Fruit fly (Drosophila melanogaster) whole organism, prepupa: ENCODE results near the gene CG13857.

Experiments used
- Blimp-1 ChIP-seq: fragments of 200-800 bp; sonication (Bioruptor generic); optimal IDR thresholded peaks from 3 replicates; lab custom pipeline; 2017; ENCODE audit warnings: missing biosample characterization, missing genetic modification characterization, mild to moderate bottlenecking, moderate library complexity, missing genetic modification reagents
- CG10631 ChIP-seq: fragments of 200-800 bp; sonication (Bioruptor generic); optimal IDR thresholded peaks from 2 replicates; lab custom pipeline; 2016; ENCODE audit warnings: missing biosample characterization, missing genetic modification characterization
- CG10669 ChIP-seq: fragments of 200-800 bp; sonication (Bioruptor generic); optimal IDR thresholded peaks from 3 replicates; lab custom pipeline; 2018; ENCODE audit warnings: missing biosample characterization, mild to moderate bottlenecking, missing genetic modification characterization, moderate library complexity
- CG11294 ChIP-seq: fragments of 200-800 bp; sonication (Bioruptor generic); IDR thresholded peaks from 2 replicates; pipeline ENCODE4 v1.3.6; 2022; ENCODE audit warnings: missing biosample characterization, missing genetic modification characterization
- CG11762 ChIP-seq: fragments of 200-800 bp; sonication (Bioruptor generic); optimal IDR thresholded peaks from 3 replicates; lab custom pipeline; 2016; ENCODE audit warnings: missing biosample characterization, missing genetic modification characterization; ENCODE audit not compliant: insufficient read depth
- CG1621 ChIP-seq: fragments of 200-800 bp; sonication (Bioruptor generic); optimal IDR thresholded peaks from 3 replicates; lab custom pipeline; 2018; ENCODE audit warnings: missing biosample characterization, mild to moderate bottlenecking, missing genetic modification characterization
- CG16779 ChIP-seq: fragments of 200-800 bp; sonication (Bioruptor generic); optimal IDR thresholded peaks from 3 replicates; lab custom pipeline; 2017; ENCODE audit warnings: missing biosample characterization, mild to moderate bottlenecking, missing genetic modification characterization
- CG31627 ChIP-seq: fragments of 200-800 bp; sonication (Bioruptor generic); optimal IDR thresholded peaks from 3 replicates; lab custom pipeline; 2016; ENCODE audit warnings: missing biosample characterization, missing genetic modification characterization
- CG32006 ChIP-seq: fragments of 200-800 bp; sonication (Bioruptor generic); optimal IDR thresholded peaks from 3 replicates; lab custom pipeline; 2017; ENCODE audit warnings: missing biosample characterization, mild to moderate bottlenecking, missing genetic modification characterization
- CG3919 ChIP-seq: fragments of 200-800 bp; sonication (Bioruptor generic); optimal IDR thresholded peaks from 3 replicates; lab custom pipeline; 2016; ENCODE audit warnings: missing biosample characterization, missing genetic modification characterization
- CG6276 ChIP-seq: fragments of 200-800 bp; sonication (Bioruptor generic); optimal IDR thresholded peaks from 2 replicates; lab custom pipeline; 2017; ENCODE audit warnings: missing biosample characterization, mild to moderate bottlenecking, missing genetic modification characterization
- CG6792 ChIP-seq: fragments of 200-800 bp; sonication (Bioruptor generic); optimal IDR thresholded peaks from 3 replicates; lab custom pipeline; 2016; ENCODE audit warnings: missing biosample characterization, missing genetic modification characterization
- CG6808 ChIP-seq: fragments of 200-800 bp; sonication (Bioruptor generic); optimal IDR thresholded peaks from 3 replicates; lab custom pipeline; 2017; ENCODE audit warnings: missing biosample characterization, missing genetic modification characterization, mild to moderate bottlenecking, moderate library complexity, missing genetic modification reagents
- CG6854 ChIP-seq: fragments of 200-800 bp; sonication (Bioruptor generic); optimal IDR thresholded peaks from 2 replicates; lab custom pipeline; 2017; ENCODE audit warnings: missing biosample characterization, mild to moderate bottlenecking, missing genetic modification characterization
- CG7368 ChIP-seq: fragments of 200-800 bp; sonication (Bioruptor generic); optimal IDR thresholded peaks from 3 replicates; lab custom pipeline; 2016; ENCODE audit warnings: missing biosample characterization, missing genetic modification characterization
- CG8319 ChIP-seq: fragments of 200-800 bp; sonication (Bioruptor generic); optimal IDR thresholded peaks from 3 replicates; lab custom pipeline; 2016; ENCODE audit warnings: missing biosample characterization, missing genetic modification characterization
- CG9139 ChIP-seq: fragments of 200-800 bp; sonication (Bioruptor generic); optimal IDR thresholded peaks from 3 replicates; lab custom pipeline; 2017; ENCODE audit warnings: missing biosample characterization, mild to moderate bottlenecking, missing genetic modification characterization
- Eip75B ChIP-seq: fragments of 200-800 bp; sonication (Bioruptor generic); optimal IDR thresholded peaks from 3 replicates; lab custom pipeline; 2016; ENCODE audit warnings: missing biosample characterization, missing genetic modification characterization
- Eip78C ChIP-seq: fragments of 200-800 bp; sonication (Bioruptor generic); peaks from one replicate; lab custom pipeline; 2016; ENCODE audit warnings: missing biosample characterization, missing genetic modification characterization
- Hr38 ChIP-seq: sonication (Bioruptor generic); optimal IDR thresholded peaks from 2 replicates; lab custom pipeline; 2016; ENCODE audit warnings: missing biosample characterization, missing genetic modification characterization
- Hr39 ChIP-seq: fragments of 200-800 bp; sonication (Bioruptor generic); optimal IDR thresholded peaks from 2 replicates; lab custom pipeline; 2016; ENCODE audit warnings: missing biosample characterization, missing genetic modification characterization
- Hr4 ChIP-seq: fragments of 200-800 bp; sonication (Bioruptor generic); optimal IDR thresholded peaks from 3 replicates; lab custom pipeline; 2016; ENCODE audit warnings: missing biosample characterization, missing genetic modification characterization
- Lpt ChIP-seq: fragments of 200-800 bp; sonication (Bioruptor generic); optimal IDR thresholded peaks from 3 replicates; lab custom pipeline; 2016; ENCODE audit warnings: missing biosample characterization, missing genetic modification characterization
- Met ChIP-seq: fragments of 200-800 bp; sonication (Bioruptor generic); optimal IDR thresholded peaks from 3 replicates; lab custom pipeline; 2016; ENCODE audit warnings: missing biosample characterization, missing genetic modification characterization
- OdsH ChIP-seq: fragments of 200-800 bp; sonication (Bioruptor generic); optimal IDR thresholded peaks from 3 replicates; lab custom pipeline; 2016; ENCODE audit warnings: missing biosample characterization, missing genetic modification characterization
- Smox ChIP-seq: fragments of 200-800 bp; sonication (Bioruptor generic); optimal IDR thresholded peaks from 3 replicates; lab custom pipeline; 2016; ENCODE audit warnings: missing biosample characterization, missing genetic modification characterization
- Sox102F ChIP-seq: fragments of 200-800 bp; sonication (Bioruptor generic); optimal IDR thresholded peaks from 2 replicates; lab custom pipeline; 2016; ENCODE audit warnings: missing biosample characterization, mild to moderate bottlenecking, missing genetic modification characterization
- Sox14 ChIP-seq: fragments of 200-800 bp; sonication (Bioruptor generic); optimal IDR thresholded peaks from 3 replicates; lab custom pipeline; 2016; ENCODE audit warnings: missing biosample characterization, missing genetic modification characterization
- Sox15 ChIP-seq: fragments of 200-800 bp; sonication (Bioruptor generic); optimal IDR thresholded peaks from 3 replicates; lab custom pipeline; 2016; ENCODE audit warnings: missing biosample characterization, missing genetic modification characterization
- cyc ChIP-seq: fragments of 200-800 bp; sonication (Bioruptor generic); optimal IDR thresholded peaks from 3 replicates; lab custom pipeline; 2016; ENCODE audit warnings: missing biosample characterization, missing genetic modification characterization
- fd59A ChIP-seq: fragments of 200-800 bp; sonication (Bioruptor generic); optimal IDR thresholded peaks from 2 replicates; lab custom pipeline; 2017; ENCODE audit warnings: missing biosample characterization, mild to moderate bottlenecking, missing genetic modification characterization, missing genetic modification reagents
- fkh ChIP-seq: fragments of 200-800 bp; sonication (Bioruptor generic); optimal IDR thresholded peaks from 3 replicates; lab custom pipeline; 2017; ENCODE audit warnings: missing biosample characterization, mild to moderate bottlenecking, missing genetic modification characterization, moderate library complexity
- pdm3 ChIP-seq: fragments of 200-800 bp; sonication (Bioruptor generic); optimal IDR thresholded peaks from 3 replicates; lab custom pipeline; 2016; ENCODE audit warnings: missing biosample characterization, missing genetic modification characterization
- spab ChIP-seq: fragments of 200-800 bp; sonication (Bioruptor generic); optimal IDR thresholded peaks from 2 replicates; lab custom pipeline; 2017; ENCODE audit warnings: missing biosample characterization, mild to moderate bottlenecking, missing genetic modification characterization, missing genetic modification reagents
- ss ChIP-seq, 2 experiments: fragments of 200-800 bp; sonication (Bioruptor generic); optimal IDR thresholded peaks; 2 replicates in 1 of 2; 3 replicates in 1 of 2; lab custom pipeline; 2017 to 2018; ENCODE audit warnings: mild to moderate bottlenecking in 2 of 2, missing biosample characterization in 2 of 2, missing genetic modification characterization in 2 of 2, moderate library complexity in 1 of 2
- svp ChIP-seq: fragments of 200-800 bp; sonication (Bioruptor generic); peaks from one replicate; lab custom pipeline; 2016; ENCODE audit warnings: missing biosample characterization, missing genetic modification characterization
- vri ChIP-seq: fragments of 200-800 bp; sonication (Bioruptor generic); optimal IDR thresholded peaks from 3 replicates; lab custom pipeline; 2016; ENCODE audit warnings: missing biosample characterization, mild to moderate bottlenecking, missing genetic modification characterization

CG13857 gene

dm6 chr3R:22358810-22359209 lies 35.1 kb downstream of the CG13857 start (continued):
- TF ChIP-seq CG1621 (tag; lab: Kevin White, UChicago): peak; percentile 82
- TF ChIP-seq Hr38 (GFP tag; lab: Kevin White, UChicago): no peak
- no peak for TF ChIP-seq Blimp-1
- peak; percentile 84 for TF ChIP-seq CG32006
- peak; percentile 72 for TF ChIP-seq fkh (GFP tag; lab: Kevin White, UChicago)
- peak; percentile 34 to 68 for TF ChIP-seq ss (GFP tag; optimal IDR thresholded peaks at IDR 0.05; lab: Kevin White, UChicago)
- TF ChIP-seq CG16779 (tag; lab: Kevin White, UChicago): peak; percentile 36
- peak; percentile 77 for TF ChIP-seq Sox102F
- TF ChIP-seq CG6808: peak; percentile 72
- peak; percentile 82 for TF ChIP-seq vri (GFP tag; lab: Kevin White, UChicago)
- TF ChIP-seq Met (GFP tag; lab: Kevin White, UChicago): peak; percentile 77
- TF ChIP-seq Sox15 (GFP tag; lab: Kevin White, UChicago): peak; percentile 71
- peak; percentile 78 for TF ChIP-seq spab (GFP tag; lab: Kevin White, UChicago)

DNA sequence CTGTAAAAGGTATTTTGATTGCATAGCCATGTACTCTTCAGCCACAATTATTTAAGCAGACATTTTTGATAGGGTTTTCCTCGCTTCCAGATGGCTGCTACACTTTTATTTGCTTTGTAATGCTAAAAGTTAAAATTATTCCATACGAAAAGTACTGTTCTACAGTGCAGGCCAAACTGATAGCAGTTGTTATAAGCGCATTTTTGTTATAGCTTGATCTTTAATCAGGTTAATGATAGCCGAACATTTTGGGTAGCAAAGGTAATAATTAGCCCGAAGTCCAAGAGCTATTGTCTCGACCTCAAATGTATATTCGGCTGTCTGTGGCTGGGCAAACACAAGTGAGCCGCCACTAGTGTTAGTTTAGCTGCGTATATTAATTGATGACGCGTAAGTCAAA lies 36.0 kb downstream of the CG13857 start:
- peak; percentile 43 for TF ChIP-seq fkh (GFP tag; lab: Kevin White, UChicago)
- no peak for TF ChIP-seq pdm3 (GFP tag; lab: Kevin White, UChicago)

- TF ChIP-seq CG3919 (GFP tag; lab: Kevin White, UChicago) (peak; percentile 1), Blimp-1 (peak; percentile 96), Met (GFP tag; lab: Kevin White, UChicago) (peak; percentile 51), CG1621 (tag; lab: Kevin White, UChicago) (peak; percentile 62), CG6276 (GFP tag; lab: Kevin White, UChicago) (peak; percentile 41), Sox14 (GFP tag; lab: Kevin White, UChicago) (peak; percentile 71), CG6854 (GFP tag; lab: Kevin White, UChicago) (peak; percentile 68), Eip78C (GFP tag; lab: Kevin White, UChicago) (peak; percentile 57), CG6808 (peak; percentile 58), cyc (GFP tag; lab: Kevin White, UChicago) (peak; percentile 1), vri (GFP tag; lab: Kevin White, UChicago) (peak; percentile 75), CG32006 (no peak), spab (GFP tag; lab: Kevin White, UChicago) (no peak), CG31627 (GFP tag; lab: Kevin White, UChicago) (peak; percentile 2), Hr39 (GFP tag; lab: Kevin White, UChicago) (peak; percentile 17), Hr4 (GFP tag; lab: Kevin White, UChicago) (no peak), fd59A (GFP tag; lab: Kevin White, UChicago) (no peak), CG6792 (GFP tag; lab: Kevin White, UChicago) (no peak), CG10631 (GFP tag; lab: Kevin White, UChicago) (no peak), svp (GFP tag; lab: Kevin White, UChicago) (peak; percentile 44), Eip75B (GFP tag; lab: Kevin White, UChicago) (peak; percentile 73), ss (GFP tag; optimal IDR thresholded peaks at IDR 0.05; lab: Kevin White, UChicago) (peak; percentile 44 to 60)
- TF ChIP-seq, all 60 proteins: peak for 16
Observed at dm6 chr3R:22356464-22357410, 37.2 kb downstream of the CG13857 start, which contains the start of gene Sar1. TSS of gene Sar1 (plus strand) at chr3R:22356685.

DNA sequence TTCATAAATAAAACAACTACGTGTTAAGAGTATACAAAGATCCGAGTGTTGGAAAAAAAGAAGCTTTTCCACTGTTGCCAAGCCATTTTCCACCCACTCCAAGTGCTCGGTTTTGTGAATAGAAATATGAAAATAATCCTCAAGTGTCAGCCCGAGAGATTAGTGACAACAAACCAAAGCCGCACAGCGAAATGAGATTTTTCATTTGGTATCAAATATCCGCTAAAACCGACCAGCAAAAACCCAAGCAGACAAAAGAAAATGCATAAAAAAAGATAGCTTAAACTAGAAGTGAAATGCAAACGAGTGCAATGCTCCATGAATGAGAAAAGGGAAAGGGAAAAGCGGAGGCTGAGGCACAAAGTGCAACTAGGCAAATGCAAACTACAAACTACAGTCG lies 42.5 kb downstream of the CG13857 start, which contains the start of gene rdhB:
Gene rdhB, plus strand, starts transcription at position 301 of the 400 bp plus-strand sequence.
- TF ChIP-seq CG9139 (GFP tag; lab: Kevin White, UChicago): no peak
- no peak for TF ChIP-seq CG7368 (GFP tag; lab: Kevin White, UChicago)
- TF ChIP-seq CG11294: no peak
- TF ChIP-seq CG10669: no peak
- no peak for TF ChIP-seq Blimp-1
- no peak for TF ChIP-seq svp (GFP tag; lab: Kevin White, UChicago)
- no peak for TF ChIP-seq Met (GFP tag; lab: Kevin White, UChicago)
- TF ChIP-seq Smox: no peak
- no peak for TF ChIP-seq CG6854 (GFP tag; lab: Kevin White, UChicago)
- no peak for TF ChIP-seq Lpt (GFP tag; lab: Kevin White, UChicago)
- no peak for TF ChIP-seq CG11762
- TF ChIP-seq CG8319 (GFP tag; lab: Kevin White, UChicago): no peak
- no peak for TF ChIP-seq OdsH (GFP tag; lab: Kevin White, UChicago)
